Fruit fly (Drosophila melanogaster): ENCODE measurements around the gene hh.

Gene hh

DNA sequence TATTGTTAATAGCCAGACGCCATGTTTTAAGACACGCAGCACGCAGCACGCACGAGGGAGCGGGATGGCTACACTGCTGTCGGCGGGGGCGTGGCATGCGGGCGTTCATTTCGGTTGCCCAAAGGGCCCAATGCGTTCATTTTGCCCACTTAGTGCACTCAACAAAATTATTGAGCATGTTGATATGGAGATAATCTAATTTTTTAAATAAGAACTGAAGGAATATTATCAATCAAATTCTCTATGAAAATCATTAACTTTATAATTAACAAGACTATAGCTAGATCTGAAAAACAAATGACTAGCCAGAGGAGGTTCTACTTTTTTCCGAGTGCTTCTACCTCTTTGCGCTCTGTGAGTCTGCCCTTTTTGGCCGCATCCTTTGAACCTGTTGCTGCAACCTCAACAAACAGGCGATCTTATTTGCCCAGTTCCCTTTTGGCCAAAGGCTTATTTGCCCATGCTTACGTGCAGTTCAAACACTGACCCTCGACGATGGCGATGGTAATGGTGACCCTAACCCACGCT is 8.3 kb downstream of the hh start (continued):
- TF ChIP-seq CG15011 (GFP tag; optimal IDR thresholded peaks at IDR 0.05) (no peak), CG11093 (GFP tag; IDR thresholded peaks at IDR 0.05) (no peak), Elba2 (GFP tag; optimal IDR thresholded peaks at IDR 0.05) (no peak), pho (GFP tag; optimal IDR thresholded peaks at IDR 0.05) (no peak), eve (GFP tag; optimal IDR thresholded peaks at IDR 0.05) (no peak), CG3163 (GFP tag; optimal IDR thresholded peaks at IDR 0.05) (no peak), CG13624 (GFP tag; optimal IDR thresholded peaks at IDR 0.05) (no peak), CG1832 (GFP tag; optimal IDR thresholded peaks at IDR 0.05) (peak; percentile 54), ftz-f1 (GFP tag; optimal IDR thresholded peaks at IDR 0.05) (no peak), Tbp (GFP tag; optimal IDR thresholded peaks at IDR 0.05) (no peak), p53 (GFP tag; optimal IDR thresholded peaks at IDR 0.05) (no peak), ab (GFP tag; optimal IDR thresholded peaks at IDR 0.05) (no peak), CG8281 (tag; optimal IDR thresholded peaks at IDR 0.05) (no peak), chn (GFP tag; optimal IDR thresholded peaks at IDR 0.05) (peak; percentile 3), hkb (optimal IDR thresholded peaks at IDR 0.05) (no peak), hkb (GFP tag; IDR thresholded peaks at IDR 0.05) (0 out of 2 replicates have a peak, but pooled peaks have one; percentile 25), ssp (GFP tag; IDR thresholded peaks at IDR 0.05) (no peak), Deaf1 (tag; optimal IDR thresholded peaks at IDR 0.05) (peak; percentile 3), CG1602 (GFP tag; optimal IDR thresholded peaks at IDR 0.05) (peak; percentile 28), fd64A (GFP tag; optimal IDR thresholded peaks at IDR 0.05) (no peak), CG4404 (GFP tag; IDR thresholded peaks at IDR 0.05) (peak; percentile 29; the same call in 1 of the 2 replicates), CTCF (GFP tag; optimal IDR thresholded peaks at IDR 0.05) (no peak), zen2 (GFP tag; IDR thresholded peaks at IDR 0.05; ENCODE audit: partially characterized antibody) (no peak), zf30C (GFP tag; optimal IDR thresholded peaks at IDR 0.05) (peak; percentile 80), CG2712 (tag; optimal IDR thresholded peaks at IDR 0.05) (peak; percentile 48), otp (GFP tag; IDR thresholded peaks at IDR 0.05) (0 out of 3 replicates have a peak, but pooled peaks have one; percentile 16), CG6813 (GFP tag; optimal IDR thresholded peaks at IDR 0.05) (peak; percentile 40), CG11695 (GFP tag; IDR thresholded peaks at IDR 0.05) (peak; percentile 53; the same call in 1 of the 3 replicates), lola (GFP tag; optimal IDR thresholded peaks at IDR 0.05) (peak in 1 of 3 experiments; percentile 5), Kr (GFP tag; optimal IDR thresholded peaks at IDR 0.05) (peak; percentile 77), CG12104 (GFP tag; optimal IDR thresholded peaks at IDR 0.05) (no peak), fd102C (GFP tag; optimal IDR thresholded peaks at IDR 0.05) (peak; percentile 85), Nf-YA (GFP tag; IDR thresholded peaks at IDR 0.05) (no peak), mld (GFP tag; IDR thresholded peaks at IDR 0.05; ENCODE audit: partially characterized antibody) (no peak), Ets65A (GFP tag) (no peak), ac (GFP tag; optimal IDR thresholded peaks at IDR 0.05) (peak; percentile 44), mam (GFP tag; optimal IDR thresholded peaks at IDR 0.05) (no peak), CG17328 (GFP tag; IDR thresholded peaks at IDR 0.05) (0 out of 2 replicates have a peak, but pooled peaks have one; percentile 29), CG30020 (tag; optimal IDR thresholded peaks at IDR 0.05) (no peak), CG15479 (GFP tag; optimal IDR thresholded peaks at IDR 0.05) (peak; percentile 31), CG17385 (GFP tag; optimal IDR thresholded peaks at IDR 0.05) (no peak), CG6791 (GFP tag; IDR thresholded peaks at IDR 0.05; ENCODE audit: partially characterized antibody) (no peak), CG4730 (GFP tag; IDR thresholded peaks at IDR 0.05) (no peak), sens (GFP tag) (peak; percentile 83), CG12219 (GFP tag; optimal IDR thresholded peaks at IDR 0.05) (no peak), CG1233 (GFP tag; optimal IDR thresholded peaks at IDR 0.05) (peak; percentile 25), vvl (GFP tag; IDR thresholded peaks at IDR 0.05) (peak; percentile 38; the same call in 1 of the 2 replicates), gcm (GFP tag; optimal IDR thresholded peaks at IDR 0.05) (peak; percentile 56), CG4617 (GFP tag; optimal IDR thresholded peaks at IDR 0.05; ENCODE audit: borderline replicate concordance) (no peak), CG5953 (GFP tag; IDR thresholded peaks at IDR 0.05) (0 out of 2 replicates have a peak, but pooled peaks have one; percentile 34), insv (GFP tag; optimal IDR thresholded peaks at IDR 0.05) (no peak), HmgD (GFP tag; optimal IDR thresholded peaks at IDR 0.05) (no peak)

Measured in whole organism, embryonic.